Fruit fly (Drosophila melanogaster) whole organism, embryonic: Measurements from ENCODE around the gene SPoCk.
A peak's percentile ranks its signal among the peaks of the same experiment; 100 is the strongest.

Experiments used
- Bteb2 ChIP-seq: fragments of 200-800 bp; sonication (Bioruptor generic); optimal IDR thresholded peaks from 2 replicates; lab custom pipeline; 2016; ENCODE audit warnings: missing biosample characterization, missing genetic modification characterization
- CG10959 ChIP-seq: fragments of 200-800 bp; sonication (Bioruptor generic); IDR thresholded peaks from 2 replicates; pipeline ENCODE4 v1.3.6; 2022; ENCODE audit warnings: missing biosample characterization, missing genetic modification characterization
- CG11456 ChIP-seq: fragments of 200-800 bp; sonication (Bioruptor generic); IDR thresholded peaks from 3 replicates; pipeline ENCODE4 v1.3.6; 2022; ENCODE audit warnings: missing biosample characterization, missing genetic modification characterization
- CG12659 ChIP-seq: fragments of 200-800 bp; sonication (Bioruptor generic); optimal IDR thresholded peaks from 3 replicates; lab custom pipeline; 2017; ENCODE audit warnings: mild to moderate bottlenecking, missing biosample characterization, missing genetic modification reagents, missing genetic modification characterization
- CG14710 ChIP-seq: fragments of 200-800 bp; sonication (Bioruptor generic); optimal IDR thresholded peaks from 3 replicates; lab custom pipeline; 2019; ENCODE audit warnings: missing biosample characterization, mild to moderate bottlenecking, missing genetic modification characterization, moderate library complexity
- CG15696 ChIP-seq: fragments of 200-800 bp; sonication (Bioruptor generic); optimal IDR thresholded peaks from 2 replicates; lab custom pipeline; 2019; ENCODE audit warnings: missing biosample characterization, mild to moderate bottlenecking, missing genetic modification characterization, moderate library complexity
- CG18619 ChIP-seq: fragments of 200-800 bp; sonication (Bioruptor generic); optimal IDR thresholded peaks from 3 replicates; lab custom pipeline; 2017; ENCODE audit warnings: missing biosample characterization, mild to moderate bottlenecking, missing genetic modification characterization
- CG2875 ChIP-seq: fragments of 200-800 bp; sonication (Bioruptor generic); optimal IDR thresholded peaks from 2 replicates; lab custom pipeline; 2017; ENCODE audit warnings: missing biosample characterization, mild to moderate bottlenecking, missing genetic modification characterization, missing genetic modification reagents
- CG30403 ChIP-seq: fragments of 200-800 bp; sonication (Bioruptor generic); optimal IDR thresholded peaks from 3 replicates; lab custom pipeline; 2016; ENCODE audit warnings: missing biosample characterization, missing genetic modification characterization
- CG30431 ChIP-seq: fragments of 200-800 bp; sonication (Bioruptor generic); optimal IDR thresholded peaks from 2 replicates; lab custom pipeline; 2017; ENCODE audit warnings: missing biosample characterization, missing genetic modification characterization
- CG3838 ChIP-seq: fragments of 200-800 bp; sonication (Bioruptor generic); optimal IDR thresholded peaks from 3 replicates; lab custom pipeline; 2016; ENCODE audit warnings: missing biosample characterization, missing genetic modification characterization
- CG3847 ChIP-seq: fragments of 200-800 bp; sonication (Bioruptor generic); IDR thresholded peaks from 2 replicates; pipeline ENCODE4 v1.3.6; 2022; ENCODE audit warnings: missing biosample characterization, missing genetic modification characterization
- CG42726 ChIP-seq: fragments of 200-800 bp; sonication (Bioruptor generic); IDR thresholded peaks from 2 replicates; pipeline ENCODE4 v1.3.6; 2022; ENCODE audit warnings: missing biosample characterization, missing genetic modification characterization; ENCODE audit not compliant: partially characterized antibody
- CG4617 ChIP-seq: fragments of 200-800 bp; sonication (Bioruptor generic); optimal IDR thresholded peaks from 3 replicates; lab custom pipeline; 2016; ENCODE audit warnings: missing biosample characterization, missing genetic modification characterization, borderline replicate concordance
- CG6689 ChIP-seq: fragments of 200-800 bp; sonication (Bioruptor generic); IDR thresholded peaks from 2 replicates; pipeline ENCODE4 v1.3.6; 2022; ENCODE audit warnings: missing biosample characterization, missing genetic modification characterization
- CG7271 ChIP-seq: fragments of 200-800 bp; sonication (Bioruptor generic); optimal IDR thresholded peaks from 2 replicates; lab custom pipeline; 2018; ENCODE audit warnings: missing biosample characterization, mild to moderate bottlenecking, missing genetic modification characterization, moderate library complexity
- CG7372 ChIP-seq: fragments of 200-800 bp; sonication (Bioruptor generic); IDR thresholded peaks from 2 replicates; pipeline ENCODE4 v1.3.6; 2022; ENCODE audit warnings: missing biosample characterization, missing genetic modification characterization
- CG7839 ChIP-seq: fragments of 200-800 bp; sonication (Bioruptor generic); optimal IDR thresholded peaks from 3 replicates; lab custom pipeline; 2018; ENCODE audit warnings: missing biosample characterization, mild to moderate bottlenecking, missing genetic modification characterization, moderate library complexity
- CG8359 ChIP-seq: fragments of 200-800 bp; sonication (Bioruptor generic); optimal IDR thresholded peaks from 2 replicates; lab custom pipeline; 2017; ENCODE audit warnings: missing biosample characterization, mild to moderate bottlenecking, missing genetic modification characterization, borderline replicate concordance
- Dad ChIP-seq: fragments of 200-800 bp; sonication (Bioruptor generic); optimal IDR thresholded peaks from 3 replicates; lab custom pipeline; 2016; ENCODE audit warnings: missing biosample characterization, missing genetic modification characterization
- Dbx ChIP-seq: fragments of 200-800 bp; sonication (Bioruptor generic); IDR thresholded peaks from 3 replicates; pipeline ENCODE4 v1.3.6; 2022; ENCODE audit warnings: missing biosample characterization, missing genetic modification characterization
- Doc3 ChIP-seq: fragments of 200-800 bp; sonication (Bioruptor generic); IDR thresholded peaks from 3 replicates; pipeline ENCODE4 v1.3.6; 2022; ENCODE audit warnings: missing biosample characterization, missing genetic modification characterization; ENCODE audit not compliant: partially characterized antibody
- E2f2 ChIP-seq: fragments of 200-800 bp; sonication (Bioruptor generic); IDR thresholded peaks from 2 replicates; pipeline ENCODE4 v1.3.6; 2022; ENCODE audit warnings: missing biosample characterization, missing genetic modification characterization
- ERR ChIP-seq: fragments of 200-800 bp; sonication (Bioruptor generic); optimal IDR thresholded peaks from 2 replicates; lab custom pipeline; 2016; ENCODE audit warnings: missing biosample characterization, missing genetic modification characterization
- Hmx ChIP-seq: fragments of 200-800 bp; sonication (Bioruptor generic); optimal IDR thresholded peaks from 2 replicates; lab custom pipeline; 2016; ENCODE audit warnings: missing biosample characterization, missing genetic modification characterization
- Hsf ChIP-seq: fragments of 200-800 bp; sonication (Bioruptor generic); optimal IDR thresholded peaks from 3 replicates; lab custom pipeline; 2016; ENCODE audit warnings: missing biosample characterization, missing genetic modification characterization
- Lpt ChIP-seq: fragments of >200 bp; optimal IDR thresholded peaks from 2 replicates; lab custom pipeline; 2018; ENCODE audit warnings: missing biosample characterization, missing genetic modification characterization
- PHDP ChIP-seq: fragments of 200-800 bp; sonication (Bioruptor generic); optimal IDR thresholded peaks from 3 replicates; lab custom pipeline; 2018; ENCODE audit warnings: missing biosample characterization, mild to moderate bottlenecking, missing genetic modification characterization, moderate library complexity
- Sin3A ChIP-seq: fragments of >200 bp; optimal IDR thresholded peaks from 2 replicates; lab custom pipeline; 2018
- Sry-δ ChIP-seq: fragments of 200-800 bp; sonication (Bioruptor generic); optimal IDR thresholded peaks from 2 replicates; lab custom pipeline; 2016; ENCODE audit warnings: missing biosample characterization, missing genetic modification characterization
- cad ChIP-seq: fragments of >200 bp; optimal IDR thresholded peaks from 2 replicates; lab custom pipeline; 2017; ENCODE audit warnings: missing biosample characterization, missing genetic modification characterization
- cas ChIP-seq: fragments of 200-800 bp; sonication (Bioruptor generic); IDR thresholded peaks from 2 replicates; pipeline ENCODE4 v1.3.6; 2022; ENCODE audit warnings: missing biosample characterization, missing genetic modification characterization
- dmrt11E ChIP-seq: fragments of 200-800 bp; sonication (Bioruptor generic); optimal IDR thresholded peaks from 3 replicates; lab custom pipeline; 2018; ENCODE audit warnings: missing biosample characterization, mild to moderate bottlenecking, missing genetic modification characterization, moderate library complexity
- dmrt99B ChIP-seq: fragments of 200-800 bp; sonication (Bioruptor generic); optimal IDR thresholded peaks from 2 replicates; lab custom pipeline; 2018; ENCODE audit warnings: missing biosample characterization, mild to moderate bottlenecking, missing genetic modification characterization, moderate library complexity
- fd3F ChIP-seq: fragments of 200-800 bp; sonication (Bioruptor generic); optimal IDR thresholded peaks from 2 replicates; lab custom pipeline; 2018; ENCODE audit warnings: missing biosample characterization, mild to moderate bottlenecking, missing genetic modification characterization, moderate library complexity
- gcm2 ChIP-seq: fragments of 200-800 bp; sonication (Bioruptor generic); optimal IDR thresholded peaks from 2 replicates; lab custom pipeline; 2016; ENCODE audit warnings: missing biosample characterization, missing genetic modification characterization
- ham ChIP-seq: fragments of 200-800 bp; sonication (Bioruptor generic); IDR thresholded peaks from 2 replicates; pipeline ENCODE4 v1.3.6; 2022; ENCODE audit warnings: missing biosample characterization, missing genetic modification characterization
- insv ChIP-seq, 2 experiments: fragments of 200-800 bp; sonication (Bioruptor generic); optimal IDR thresholded peaks; 3 replicates each; lab custom pipeline; 2016 to 2018; ENCODE audit warnings: missing biosample characterization in 2 of 2, missing genetic modification characterization in 2 of 2
- klu ChIP-seq: fragments of 200-800 bp; sonication (Bioruptor generic); IDR thresholded peaks from 2 replicates; pipeline ENCODE4 v1.3.6; 2022; ENCODE audit warnings: missing biosample characterization, missing genetic modification characterization
- lmd ChIP-seq: fragments of 200-800 bp; sonication (Bioruptor generic); IDR thresholded peaks from 2 replicates; pipeline ENCODE4 v1.3.6; 2022; ENCODE audit warnings: missing biosample characterization, missing genetic modification characterization
- lola ChIP-seq, 3 experiments: fragments of >200 bp in 2 of 3; fragments of 200-800 bp in 1 of 3; sonication (Bioruptor generic) in 1 of 3; optimal IDR thresholded peaks; 2 replicates each; lab custom pipeline; 2017 to 2019; ENCODE audit warnings: missing biosample characterization in 3 of 3, missing genetic modification characterization in 3 of 3, mild to moderate bottlenecking in 1 of 3, moderate library complexity in 1 of 3
- mld ChIP-seq: fragments of 200-800 bp; sonication (Bioruptor generic); IDR thresholded peaks from 3 replicates; pipeline ENCODE4 v1.3.6; 2022; ENCODE audit warnings: missing biosample characterization, missing genetic modification characterization; ENCODE audit not compliant: partially characterized antibody
- pfk ChIP-seq: fragments of 200-800 bp; sonication (Bioruptor generic); optimal IDR thresholded peaks from 2 replicates; lab custom pipeline; 2018; ENCODE audit warnings: missing biosample characterization, mild to moderate bottlenecking, missing genetic modification characterization, moderate library complexity
- prd ChIP-seq, 3 experiments: fragments of >200 bp in 2 of 3; fragments of 200-800 bp in 1 of 3; sonication (Bioruptor generic) in 1 of 3; optimal IDR thresholded peaks in 2 of 3; IDR thresholded peaks in 1 of 3; 2 replicates in 2 of 3; 3 replicates in 1 of 3; pipeline versions ENCODE4 v1.3.6 to Lab custom; 2017 to 2022; ENCODE audit warnings: missing biosample characterization in 1 of 3, missing genetic modification characterization in 1 of 3
- sens ChIP-seq: fragments of 200-800 bp; sonication (Bioruptor generic); peaks from one replicate; lab custom pipeline; 2016; ENCODE audit warnings: missing biosample characterization, missing genetic modification characterization
- sisA ChIP-seq: fragments of 200-800 bp; sonication (Bioruptor generic); IDR thresholded peaks from 2 replicates; pipeline ENCODE4 v1.3.6; 2022; ENCODE audit warnings: missing biosample characterization, missing genetic modification characterization
- so ChIP-seq: fragments of 200-800 bp; sonication (Bioruptor generic); IDR thresholded peaks from 3 replicates; pipeline ENCODE4 v1.3.6; 2022; ENCODE audit warnings: missing biosample characterization, missing genetic modification characterization
- ssp ChIP-seq: fragments of 200-800 bp; sonication (Bioruptor generic); IDR thresholded peaks from 2 replicates; pipeline ENCODE4 v1.3.6; 2022; ENCODE audit warnings: missing biosample characterization, missing genetic modification characterization
- stwl ChIP-seq: fragments of 200-800 bp; sonication (Bioruptor generic); optimal IDR thresholded peaks from 3 replicates; lab custom pipeline; 2018; ENCODE audit warnings: missing biosample characterization, mild to moderate bottlenecking, missing genetic modification characterization, moderate library complexity
- usp ChIP-seq: fragments of >200 bp; optimal IDR thresholded peaks from 2 replicates; lab custom pipeline; 2017; ENCODE audit warnings: missing biosample characterization, missing genetic modification characterization

Gene SPoCk

dm6 chr3L:22727739-22728335 is 21.4 kb upstream of the SPoCk start, which contains the start of the genes CG14450 and CG11367 (continued):
- TF ChIP-seq CG8359 (GFP tag; lab: Kevin White, UChicago) = no peak
- TF ChIP-seq CG42726 (GFP tag; lab: Robert Waterston, UW) = no peak
- TF ChIP-seq E2f2 (GFP tag; lab: Robert Waterston, UW) = no peak
- TF ChIP-seq CG7372 = no peak
- no peak for TF ChIP-seq Dbx (GFP tag; lab: Robert Waterston, UW)
- no peak for TF ChIP-seq Hmx
- TF ChIP-seq CG7839 = peak; percentile 30
- peak; percentile 36 for TF ChIP-seq PHDP (tag; lab: Kevin White, UChicago)
- peak; percentile 25 for TF ChIP-seq Sry-δ (GFP tag; lab: Kevin White, UChicago)
- TF ChIP-seq mld (GFP tag; lab: Robert Waterston, UW) = no peak
- TF ChIP-seq pfk (GFP tag; lab: Kevin White, UChicago) = peak; percentile 3
- no peak for TF ChIP-seq Dad (GFP tag; lab: Kevin White, UChicago)
- no peak for TF ChIP-seq fd3F (GFP tag; lab: Kevin White, UChicago)
- peak; percentile 20 for TF ChIP-seq CG15696 (tag; lab: Kevin White, UChicago)
- TF ChIP-seq ssp = no peak
- no peak for TF ChIP-seq prd (optimal IDR thresholded peaks at IDR 0.05; lab: Kevin White, UChicago)
- 0 out of 3 replicates have a peak, but pooled peaks have one; percentile 10 for TF ChIP-seq prd (GFP tag; IDR thresholded peaks at IDR 0.05; lab: Robert Waterston, UW)
- TF ChIP-seq CG11456 = no peak
- no peak for TF ChIP-seq CG4617 (GFP tag; lab: Kevin White, UChicago)
- no peak for TF ChIP-seq lola (GFP tag; optimal IDR thresholded peaks at IDR 0.05; lab: Kevin White, UChicago)
- no peak for TF ChIP-seq klu
- peak; percentile 1 for TF ChIP-seq cad (GFP tag; lab: Kevin White, UChicago)
- peak; percentile 51 for TF ChIP-seq stwl
- TF ChIP-seq gcm2 (GFP tag; lab: Kevin White, UChicago) = no peak
- no peak for TF ChIP-seq CG7271 (tag; lab: Kevin White, UChicago)
- no peak for TF ChIP-seq lmd (GFP tag; lab: Robert Waterston, UW)
- TF ChIP-seq CG12659 (GFP tag; lab: Kevin White, UChicago) = peak; percentile 64
- TF ChIP-seq sens = peak; percentile 70
- no peak for TF ChIP-seq so
- TF ChIP-seq CG30403 (GFP tag; lab: Kevin White, UChicago) = peak; percentile 9
- TF ChIP-seq CG10959 (GFP tag; lab: Robert Waterston, UW) = no peak
- no peak for TF ChIP-seq Bteb2 (GFP tag; lab: Kevin White, UChicago)
- no peak for TF ChIP-seq dmrt11E (tag; lab: Kevin White, UChicago)
- TF ChIP-seq Hsf = no peak
- peak; percentile 72 for TF ChIP-seq Doc3 (GFP tag; lab: Robert Waterston, UW)
- TF ChIP-seq ERR (GFP tag; lab: Kevin White, UChicago) = no peak
- TF ChIP-seq cas (GFP tag; lab: Robert Waterston, UW) = no peak
- peak; percentile 23 for TF ChIP-seq CG18619 (GFP tag; lab: Kevin White, UChicago)
- peak in 1 of 2 experiments; percentile 80 for TF ChIP-seq insv (GFP tag; optimal IDR thresholded peaks at IDR 0.05; lab: Kevin White, UChicago)
- TF ChIP-seq CG3838 (GFP tag; lab: Kevin White, UChicago) = peak; percentile 12
- TF ChIP-seq ham (GFP tag; lab: Robert Waterston, UW) = no peak
- no peak for TF ChIP-seq usp
- no peak for TF ChIP-seq sisA
- no peak for TF ChIP-seq Sin3A (lab: Kevin White, UChicago)
- 0 out of 2 replicates have a peak, but pooled peaks have one; percentile 21 for TF ChIP-seq CG3847 (GFP tag; lab: Robert Waterston, UW)
- TF ChIP-seq CG2875 (GFP tag; lab: Kevin White, UChicago) = peak; percentile 22
- TF ChIP-seq CG6689 (GFP tag; lab: Robert Waterston, UW) = no peak; the same call in 1 of the 2 replicates
- TF ChIP-seq dmrt99B (tag; lab: Kevin White, UChicago) = no peak
- peak; percentile 67 for TF ChIP-seq CG14710
- TF ChIP-seq CG30431 = no peak
- no peak for TF ChIP-seq Lpt (GFP tag; lab: Kevin White, UChicago)
